Worm (Caenorhabditis elegans): ENCODE measurements around the gene str-165.

str-165 gene

DNA sequence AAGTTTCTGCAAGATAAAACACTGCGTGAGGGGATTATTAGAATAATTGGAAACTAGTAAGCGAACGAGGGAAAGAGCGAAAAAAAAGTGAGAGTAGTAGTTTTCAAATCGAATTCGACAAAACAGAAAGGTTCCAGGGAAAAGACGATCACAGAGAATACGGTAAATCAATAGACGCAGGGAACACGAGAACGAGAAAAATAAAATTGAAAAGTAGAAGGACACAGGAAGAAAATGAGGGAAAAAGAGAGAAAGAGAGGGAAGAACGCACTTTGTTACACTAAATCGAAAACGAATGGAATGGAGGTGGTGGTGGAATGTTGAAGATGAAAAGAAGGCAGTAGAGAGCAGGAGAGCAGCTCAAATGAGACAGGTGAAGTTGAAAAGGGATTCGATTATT lies 23.7 kb upstream of the str-165 start, which contains the start of gene swan-1:
TSS of gene swan-1 (minus strand) at position 6 of the 400 bp plus-strand sequence.
- no peak for TF ChIP-seq nhr-77 (tag; optimal IDR thresholded peaks at IDR 0.05)
- no peak for TF ChIP-seq lsy-12 (tag; optimal IDR thresholded peaks at IDR 0.05)
- TF ChIP-seq elt-3 (tag; optimal IDR thresholded peaks at IDR 0.05): no peak
- TF ChIP-seq nhr-25 (tag; optimal IDR thresholded peaks at IDR 0.05): peak; percentile 14
- no peak for TF ChIP-seq daf-12 (tag; optimal IDR thresholded peaks at IDR 0.05)
- no peak for TF ChIP-seq mdl-1 (tag; optimal IDR thresholded peaks at IDR 0.05)
- TF ChIP-seq elt-1 (tag; optimal IDR thresholded peaks at IDR 0.05): no peak
- TF ChIP-seq nhr-23 (tag; optimal IDR thresholded peaks at IDR 0.05): no peak

DNA sequence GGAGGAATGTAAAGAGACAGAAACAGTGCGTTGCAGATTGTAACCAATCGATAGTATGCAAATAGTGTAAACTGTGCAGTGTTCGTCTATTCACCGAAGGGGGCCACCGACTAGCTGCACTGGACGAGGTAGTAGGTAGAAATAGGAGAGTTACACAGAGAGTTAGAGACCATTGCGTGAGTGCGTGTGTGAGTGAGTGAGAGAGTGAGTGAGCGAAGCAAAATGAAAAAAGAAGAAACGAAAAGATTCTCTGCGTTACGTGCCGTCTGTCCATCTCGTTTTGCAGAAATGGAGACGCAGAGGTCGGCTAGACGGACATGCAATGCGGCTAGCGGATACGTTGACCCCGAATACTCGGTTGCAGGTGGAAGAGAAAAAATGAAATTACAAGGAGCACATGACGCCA lies 22.4 kb upstream of the str-165 start:
- no peak for TF ChIP-seq fkh-10 (GFP tag; optimal IDR thresholded peaks at IDR 0.05)
- no peak for TF ChIP-seq fos-1 (tag; optimal IDR thresholded peaks at IDR 0.05)
- TF ChIP-seq ceh-9 (tag; optimal IDR thresholded peaks at IDR 0.05): no peak
- TF ChIP-seq lsy-12 (tag; optimal IDR thresholded peaks at IDR 0.05): peak; percentile 45
- peak; percentile 65 for TF ChIP-seq elt-2 (tag; optimal IDR thresholded peaks at IDR 0.05)
- peak; percentile 18 for TF ChIP-seq egl-27 (tag; optimal IDR thresholded peaks at IDR 0.05)
- no peak for TF ChIP-seq unc-39 (tag; optimal IDR thresholded peaks at IDR 0.05)
- TF ChIP-seq nhr-11 (tag; optimal IDR thresholded peaks at IDR 0.05): no peak
- no peak for TF ChIP-seq ztf-4 (tag; optimal IDR thresholded peaks at IDR 0.05)
- no peak for TF ChIP-seq nhr-76 (tag; optimal IDR thresholded peaks at IDR 0.05)
- TF ChIP-seq ceh-28 (tag; optimal IDR thresholded peaks at IDR 0.05): peak; percentile 65
- no peak for TF ChIP-seq ztf-11 (tag; optimal IDR thresholded peaks at IDR 0.05)
- TF ChIP-seq nhr-67 (tag; optimal IDR thresholded peaks at IDR 0.05): no peak
- no peak for TF ChIP-seq ceh-16 (tag; optimal IDR thresholded peaks at IDR 0.05)
- TF ChIP-seq daf-12 (tag; optimal IDR thresholded peaks at IDR 0.05): no peak
- TF ChIP-seq jun-1 (tag; optimal IDR thresholded peaks at IDR 0.05): peak; percentile 42
- TF ChIP-seq mdl-1 (tag; optimal IDR thresholded peaks at IDR 0.05): no peak
- no peak for TF ChIP-seq ZK546.5 (tag; optimal IDR thresholded peaks at IDR 0.05)
- TF ChIP-seq lin-15B (tag; optimal IDR thresholded peaks at IDR 0.05): peak; percentile 73
- TF ChIP-seq pqm-1 (tag; optimal IDR thresholded peaks at IDR 0.05): peak; percentile 6
- TF ChIP-seq nhr-23 (tag; optimal IDR thresholded peaks at IDR 0.05): peak; percentile 63
- no peak for TF ChIP-seq tbx-2 (tag; optimal IDR thresholded peaks at IDR 0.05)
- TF ChIP-seq nhr-25 (tag; optimal IDR thresholded peaks at IDR 0.05): peak; percentile 77
- TF ChIP-seq mml-1 (tag; optimal IDR thresholded peaks at IDR 0.05): no peak
- TF ChIP-seq hmg-11 (tag; optimal IDR thresholded peaks at IDR 0.05): peak; percentile 75
- peak; percentile 31 for TF ChIP-seq R02D3.7 (tag; optimal IDR thresholded peaks at IDR 0.05)
- no peak for TF ChIP-seq elt-3 (tag; optimal IDR thresholded peaks at IDR 0.05)
- no peak for TF ChIP-seq ceh-82 (tag; optimal IDR thresholded peaks at IDR 0.05)
- TF ChIP-seq nfya-1 (tag; optimal IDR thresholded peaks at IDR 0.05; ENCODE audit: insufficient read depth): peak; percentile 82
- no peak for TF ChIP-seq eor-1 (tag; optimal IDR thresholded peaks at IDR 0.05)
- peak; percentile 53 for TF ChIP-seq snpc-4 (tag; optimal IDR thresholded peaks at IDR 0.05)
- TF ChIP-seq nhr-237 (tag; optimal IDR thresholded peaks at IDR 0.05): no peak
- no peak for TF ChIP-seq nhr-77 (tag; optimal IDR thresholded peaks at IDR 0.05)
- no peak for TF ChIP-seq unc-62 (GFP tag; optimal IDR thresholded peaks at IDR 0.05)

DNA sequence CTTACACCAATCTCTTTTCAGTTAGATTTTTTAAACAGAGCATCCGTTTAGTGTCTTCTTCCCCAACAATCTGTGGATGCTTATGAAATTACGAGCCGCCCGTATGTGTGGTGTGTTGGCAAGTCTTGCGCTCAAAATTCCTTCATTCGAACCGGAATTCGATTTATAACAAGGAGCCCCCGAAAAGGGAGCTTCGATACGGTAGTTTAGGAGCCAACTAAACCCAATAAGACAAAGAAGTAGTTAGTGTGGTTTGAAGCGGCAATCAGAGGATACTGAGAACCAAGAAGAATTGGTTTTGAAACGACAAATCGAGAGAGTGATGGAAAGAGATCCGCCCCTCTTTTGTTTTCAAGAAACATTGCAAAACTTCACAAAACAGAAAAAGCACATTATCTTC lies 18.6 kb upstream of the str-165 start:
- TF ChIP-seq hmg-11 (tag; optimal IDR thresholded peaks at IDR 0.05) (no peak), nhr-237 (tag; optimal IDR thresholded peaks at IDR 0.05) (no peak), unc-39 (tag; optimal IDR thresholded peaks at IDR 0.05) (no peak), snpc-4 (tag; optimal IDR thresholded peaks at IDR 0.05) (no peak), elt-2 (tag; optimal IDR thresholded peaks at IDR 0.05) (no peak), sea-2 (GFP tag; optimal IDR thresholded peaks at IDR 0.05) (no peak), egl-5 (tag; optimal IDR thresholded peaks at IDR 0.05) (no peak), elt-3 (tag; optimal IDR thresholded peaks at IDR 0.05) (no peak), aly-2 (tag; optimal IDR thresholded peaks at IDR 0.05) (no peak), fkh-10 (GFP tag; optimal IDR thresholded peaks at IDR 0.05) (no peak), nhr-25 (tag; optimal IDR thresholded peaks at IDR 0.05) (no peak), nhr-43 (tag; optimal IDR thresholded peaks at IDR 0.05; ENCODE audit: poor library complexity, severe bottlenecking) (no peak), nhr-11 (tag; optimal IDR thresholded peaks at IDR 0.05) (no peak), unc-62 (GFP tag; optimal IDR thresholded peaks at IDR 0.05) (no peak), elt-1 (tag; optimal IDR thresholded peaks at IDR 0.05) (no peak), eor-1 (tag; optimal IDR thresholded peaks at IDR 0.05) (no peak), ZK546.5 (tag; optimal IDR thresholded peaks at IDR 0.05) (no peak), ztf-4 (tag; optimal IDR thresholded peaks at IDR 0.05) (no peak), fkh-2 (tag; optimal IDR thresholded peaks at IDR 0.05) (no peak)
